Worm (Caenorhabditis elegans): ENCODE results near the gene F40G9.9.

F40G9.9 gene

ce11 chrIII:131627-132026, 39.9 kb downstream of the F40G9.9 start (continued):
- TF ChIP-seq ceh-88 (GFP tag; IDR thresholded peaks at IDR 0.05) (no peak), hlh-4 (tag; optimal IDR thresholded peaks at IDR 0.05) (no peak), snpc-4 (tag; optimal IDR thresholded peaks at IDR 0.05) (peak; percentile 16), lsy-2 (tag; optimal IDR thresholded peaks at IDR 0.05) (peak; percentile 64 to 82), lin-15B (tag; optimal IDR thresholded peaks at IDR 0.05) (peak; percentile 61), hlh-17 (GFP tag; optimal IDR thresholded peaks at IDR 0.05; ENCODE audit: borderline replicate concordance) (no peak), ceh-63 (GFP tag; optimal IDR thresholded peaks at IDR 0.05) (no peak), tlp-1 (tag; optimal IDR thresholded peaks at IDR 0.05) (no peak), ces-1 (GFP tag; optimal IDR thresholded peaks at IDR 0.05) (no peak), aha-1 (tag; optimal IDR thresholded peaks at IDR 0.05) (no peak), Y116A8C.19 (tag; optimal IDR thresholded peaks at IDR 0.05; ENCODE audit: borderline replicate concordance) (no peak), grh-1 (GFP tag; IDR thresholded peaks at IDR 0.05) (no peak), dsc-1 (tag; optimal IDR thresholded peaks at IDR 0.05) (peak; percentile 37), C04F5.9 (tag; optimal IDR thresholded peaks at IDR 0.05) (no peak), ceh-82 (tag; optimal IDR thresholded peaks at IDR 0.05) (peak in 2 of 3 experiments; percentile 2 to 70), nhr-90 (tag; optimal IDR thresholded peaks at IDR 0.05; ENCODE audit: poor library complexity) (no peak), ceh-90 (tag; optimal IDR thresholded peaks at IDR 0.05) (no peak), dpl-1 (GFP tag; optimal IDR thresholded peaks at IDR 0.05) (peak; percentile 32 to 72 (median 60)), snu-23 (GFP tag; optimal IDR thresholded peaks at IDR 0.05) (peak; percentile 64), tbx-2 (tag; optimal IDR thresholded peaks at IDR 0.05) (peak; percentile 9), pax-3 (tag; optimal IDR thresholded peaks at IDR 0.05) (no peak), nhr-84 (tag; optimal IDR thresholded peaks at IDR 0.05) (no peak), nhr-237 (tag; optimal IDR thresholded peaks at IDR 0.05) (no peak), rnt-1 (tag; optimal IDR thresholded peaks at IDR 0.05) (peak; percentile 42), irx-1 (tag; optimal IDR thresholded peaks at IDR 0.05) (peak; percentile 9), nhr-11 (tag; optimal IDR thresholded peaks at IDR 0.05) (no peak), nhr-47 (tag; optimal IDR thresholded peaks at IDR 0.05) (peak; percentile 55), hpl-2 (GFP tag; optimal IDR thresholded peaks at IDR 0.05) (no peak), mef-2 (tag; optimal IDR thresholded peaks at IDR 0.05) (no peak), aly-2 (tag; optimal IDR thresholded peaks at IDR 0.05) (no peak), sup-37 (GFP tag; optimal IDR thresholded peaks at IDR 0.05) (no peak), nhr-20 (tag; optimal IDR thresholded peaks at IDR 0.05) (peak; percentile 37), nhr-77 (tag; optimal IDR thresholded peaks at IDR 0.05) (no peak), isw-1 (GFP tag; IDR thresholded peaks at IDR 0.05) (no peak; the same call in 1 of the 2 replicates), lin-35 (GFP tag; optimal IDR thresholded peaks at IDR 0.05) (peak; percentile 68 to 72), unc-62 (GFP tag; optimal IDR thresholded peaks at IDR 0.05) (no peak), nhr-28 (tag; optimal IDR thresholded peaks at IDR 0.05) (no peak), ets-5 (GFP tag; IDR thresholded peaks at IDR 0.05) (no peak), unc-98 (GFP tag; IDR thresholded peaks at IDR 0.05) (no peak), lin-13 (GFP tag; optimal IDR thresholded peaks at IDR 0.05) (peak; percentile 53), unc-130 (tag; optimal IDR thresholded peaks at IDR 0.05) (peak; percentile 27), C16A3.4 (tag; optimal IDR thresholded peaks at IDR 0.05) (peak; percentile 71), ztf-4 (tag; optimal IDR thresholded peaks at IDR 0.05) (no peak)

ce11 chrIII:130650-131049, 40.9 kb downstream of the F40G9.9 start, which contains the start of the genes nhr-280 and C29F9.2:
TSS of gene nhr-280 (minus strand) at chrIII:130750.
TSS of gene C29F9.2 (plus strand) at chrIII:130947.
- no peak for TF ChIP-seq lin-13 (GFP tag; optimal IDR thresholded peaks at IDR 0.05)
- peak; percentile 23 for TF ChIP-seq elt-2 (tag; optimal IDR thresholded peaks at IDR 0.05)
